Worm (Caenorhabditis elegans) whole organism, L3 larva: ENCODE results near the gene Y43B11AR.1.
A peak's percentile ranks its signal among the peaks of the same experiment; 100 is the strongest.

ENCODE experiments used
- R02D3.7 ChIP-seq: fragments of 150-350 bp; optimal IDR thresholded peaks from 2 replicates; lab custom pipeline; 2014; ENCODE audit warnings: missing biosample characterization, missing genetic modification characterization
- aly-2 ChIP-seq: fragments of 150-350 bp; optimal IDR thresholded peaks from 2 replicates; lab custom pipeline; 2014; ENCODE audit warnings: missing biosample characterization, missing genetic modification characterization
- ama-1 ChIP-seq: fragments of 150-350 bp; optimal IDR thresholded peaks from 2 replicates; lab custom pipeline; 2018
- ceh-28 ChIP-seq: fragments of 150-350 bp; optimal IDR thresholded peaks from 2 replicates; lab custom pipeline; 2014; ENCODE audit warnings: missing biosample characterization, missing genetic modification reagents, missing genetic modification characterization
- ceh-82 ChIP-seq: fragments of 150-350 bp; optimal IDR thresholded peaks from 2 replicates; lab custom pipeline; 2014; ENCODE audit warnings: missing biosample characterization, missing genetic modification characterization
- ceh-9 ChIP-seq: sonication (generic microtip); optimal IDR thresholded peaks from 2 replicates; lab custom pipeline; 2018; ENCODE audit warnings: missing biosample characterization, missing genetic modification characterization
- daf-12 ChIP-seq: fragments of 150-350 bp; optimal IDR thresholded peaks from 2 replicates; lab custom pipeline; 2014; ENCODE audit warnings: missing biosample characterization, missing genetic modification reagents, missing genetic modification characterization
- egl-27 ChIP-seq: sonication (generic microtip); optimal IDR thresholded peaks from 4 replicates; lab custom pipeline; 2017; ENCODE audit warnings: missing biosample characterization, missing genetic modification reagents, missing genetic modification characterization
- egl-5 ChIP-seq: fragments of 150-350 bp; optimal IDR thresholded peaks from 2 replicates; lab custom pipeline; 2017; ENCODE audit warnings: missing biosample characterization, missing genetic modification reagents, missing genetic modification characterization, inconsistent platforms
- elt-2 ChIP-seq: sonication (generic microtip); optimal IDR thresholded peaks from 2 replicates; lab custom pipeline; 2016; ENCODE audit warnings: missing genetic modification reagents, mild to moderate bottlenecking, missing genetic modification characterization, missing compliant biosample characterization
- elt-3 ChIP-seq, 3 experiments: fragments of 150-350 bp in 1 of 3; sonication (generic microtip) in 2 of 3; optimal IDR thresholded peaks; 2 replicates in 2 of 3; 4 replicates in 1 of 3; lab custom pipeline; 2014 to 2017; ENCODE audit warnings: missing biosample characterization in 3 of 3, missing genetic modification characterization in 3 of 3
- eor-1 ChIP-seq, 2 experiments: fragments of 150-350 bp; optimal IDR thresholded peaks; 2 replicates each; lab custom pipeline; 2014 to 2018; ENCODE audit warnings: missing biosample characterization in 2 of 2, missing genetic modification characterization in 2 of 2
- fkh-10 ChIP-seq: sonication (generic microtip); optimal IDR thresholded peaks from 2 replicates; lab custom pipeline; 2017; ENCODE audit warnings: missing biosample characterization, missing genetic modification reagents, missing genetic modification characterization
- fkh-2 ChIP-seq: fragments of 150-350 bp; optimal IDR thresholded peaks from 2 replicates; lab custom pipeline; 2014; ENCODE audit warnings: missing biosample characterization, missing genetic modification reagents, missing genetic modification characterization
- hmg-11 ChIP-seq: sonication (generic microtip); optimal IDR thresholded peaks from 2 replicates; lab custom pipeline; 2016; ENCODE audit warnings: missing genetic modification characterization, missing compliant biosample characterization
- jun-1 ChIP-seq: fragments of 150-350 bp; optimal IDR thresholded peaks from 2 replicates; lab custom pipeline; 2014; ENCODE audit warnings: missing biosample characterization, missing genetic modification reagents, missing genetic modification characterization
- lin-15B ChIP-seq: fragments of 150-350 bp; optimal IDR thresholded peaks from 2 replicates; lab custom pipeline; 2014; ENCODE audit warnings: missing biosample characterization, missing genetic modification characterization
- lin-39 ChIP-seq: fragments of 150-350 bp; optimal IDR thresholded peaks from 2 replicates; lab custom pipeline; 2018; ENCODE audit warnings: missing biosample characterization, missing genetic modification reagents, missing genetic modification characterization
- lsy-12 ChIP-seq: sonication (generic microtip); optimal IDR thresholded peaks from 2 replicates; lab custom pipeline; 2016; ENCODE audit warnings: mild to moderate bottlenecking, missing genetic modification characterization, missing compliant biosample characterization
- mdl-1 ChIP-seq: fragments of 150-350 bp; optimal IDR thresholded peaks from 2 replicates; lab custom pipeline; 2014; ENCODE audit warnings: missing biosample characterization, missing genetic modification characterization
- nfya-1 ChIP-seq: sonication (generic microtip); optimal IDR thresholded peaks from 2 replicates; lab custom pipeline; 2017; ENCODE audit warnings: missing genetic modification characterization, mild to moderate bottlenecking, missing compliant biosample characterization, antibody characterized with exemption, moderate library complexity; ENCODE audit not compliant: insufficient read depth
- nhr-23 ChIP-seq: fragments of 150-350 bp; optimal IDR thresholded peaks from 2 replicates; lab custom pipeline; 2014; ENCODE audit warnings: missing biosample characterization, missing genetic modification reagents, missing genetic modification characterization
- nhr-25 ChIP-seq: sonication (generic microtip); optimal IDR thresholded peaks from 2 replicates; lab custom pipeline; 2017; ENCODE audit warnings: missing biosample characterization, missing genetic modification characterization
- nhr-28 ChIP-seq: fragments of 150-350 bp; optimal IDR thresholded peaks from 2 replicates; lab custom pipeline; 2014; ENCODE audit warnings: missing biosample characterization, missing genetic modification characterization
- nhr-43 ChIP-seq: sonication (generic microtip); optimal IDR thresholded peaks from 2 replicates; lab custom pipeline; 2016; ENCODE audit warnings: mild to moderate bottlenecking, missing genetic modification characterization, missing compliant biosample characterization; ENCODE audit not compliant: poor library complexity, severe bottlenecking
- nhr-67 ChIP-seq: fragments of 150-350 bp; optimal IDR thresholded peaks from 2 replicates; lab custom pipeline; 2014; ENCODE audit warnings: missing biosample characterization, missing genetic modification characterization
- nhr-77 ChIP-seq: fragments of 150-350 bp; optimal IDR thresholded peaks from 2 replicates; lab custom pipeline; 2014; ENCODE audit warnings: missing biosample characterization, missing genetic modification characterization
- pha-4 ChIP-seq: fragments of 150-350 bp; optimal IDR thresholded peaks from 2 replicates; lab custom pipeline; 2014; ENCODE audit warnings: missing biosample characterization, missing genetic modification reagents, missing genetic modification characterization
- pqm-1 ChIP-seq: fragments of 150-350 bp; optimal IDR thresholded peaks from 2 replicates; lab custom pipeline; 2017; ENCODE audit warnings: missing biosample characterization, missing genetic modification characterization, inconsistent platforms
- sea-2 ChIP-seq: fragments of 150-350 bp; sonication (generic microtip); optimal IDR thresholded peaks from 4 replicates; lab custom pipeline; 2014; ENCODE audit warnings: missing biosample characterization, missing genetic modification reagents, missing genetic modification characterization
- skn-1 ChIP-seq: fragments of 150-350 bp; optimal IDR thresholded peaks from 2 replicates; lab custom pipeline; 2014; ENCODE audit warnings: missing biosample characterization, missing genetic modification characterization
- snpc-4 ChIP-seq: fragments of 150-350 bp; optimal IDR thresholded peaks from 2 replicates; lab custom pipeline; 2014; ENCODE audit warnings: missing biosample characterization, missing genetic modification characterization
- tbx-2 ChIP-seq: sonication (generic microtip); optimal IDR thresholded peaks from 2 replicates; lab custom pipeline; 2016; ENCODE audit warnings: mild to moderate bottlenecking, missing genetic modification characterization, missing compliant biosample characterization
- unc-39 ChIP-seq: sonication (generic microtip); optimal IDR thresholded peaks from 4 replicates; lab custom pipeline; 2017; ENCODE audit warnings: missing biosample characterization, missing genetic modification characterization
- unc-62 ChIP-seq: fragments of 150-350 bp; sonication (generic microtip); optimal IDR thresholded peaks from 4 replicates; lab custom pipeline; 2014; ENCODE audit warnings: missing biosample characterization, missing genetic modification reagents, missing genetic modification characterization
- ztf-11 ChIP-seq: fragments of 150-350 bp; optimal IDR thresholded peaks from 2 replicates; lab custom pipeline; 2014; ENCODE audit warnings: missing biosample characterization, missing genetic modification characterization
- ztf-4 ChIP-seq: fragments of 150-350 bp; optimal IDR thresholded peaks from 2 replicates; lab custom pipeline; 2014; ENCODE audit warnings: missing biosample characterization, missing genetic modification characterization

Y43B11AR.1 gene

DNA sequence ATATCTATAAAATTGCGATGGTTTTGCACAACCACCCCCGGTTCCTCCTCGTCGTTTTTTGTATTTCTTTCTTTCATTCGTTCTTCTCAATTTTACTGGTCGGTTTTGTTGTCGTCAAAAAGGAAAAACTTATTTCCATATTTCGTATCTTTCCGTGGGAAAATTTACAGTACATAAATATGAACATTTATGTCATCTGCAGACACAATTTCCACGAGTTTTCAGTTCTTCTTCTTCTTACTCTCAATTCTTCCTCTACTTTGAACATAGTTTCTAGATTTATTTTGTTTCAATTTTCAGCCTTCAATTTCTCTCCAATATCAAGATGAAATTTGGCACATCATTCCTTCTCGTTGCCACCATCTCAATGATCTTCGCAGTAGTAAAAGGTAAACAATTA lies at the start of gene Y43B11AR.1:
Y43B11AR.1 (plus strand) TSS at position 301 of the 400 bp plus-strand sequence.
- TF ChIP-seq lin-15B (no peak), pqm-1 (tag; lab: Kevin White, UChicago) (no peak), unc-62 (GFP tag; lab: Kevin White, UChicago) (no peak), lsy-12 (no peak), fkh-2 (tag; lab: Kevin White, UChicago) (no peak), ceh-28 (tag; lab: Kevin White, UChicago) (no peak), nhr-23 (tag; lab: Kevin White, UChicago) (no peak), egl-5 (tag; lab: Kevin White, UChicago) (no peak), ztf-11 (tag; lab: Kevin White, UChicago) (no peak), nhr-43 (tag; lab: Kevin White, UChicago) (no peak), pha-4 (tag; lab: Kevin White, UChicago) (no peak), elt-2 (tag; lab: Kevin White, UChicago) (no peak), mdl-1 (tag; lab: Kevin White, UChicago) (no peak), elt-3 (tag; optimal IDR thresholded peaks at IDR 0.05; lab: Kevin White, UChicago) (no peak), aly-2 (no peak)
- TF ChIP-seq, all 47 proteins: peak for 0

- TF ChIP-seq hmg-11 (tag; lab: Kevin White, UChicago), result no peak
- TF ChIP-seq ceh-9 (tag; lab: Kevin White, UChicago), result no peak
- no peak for TF ChIP-seq daf-12 (tag; lab: Kevin White, UChicago)
- TF ChIP-seq elt-3 (tag; optimal IDR thresholded peaks at IDR 0.05; lab: Kevin White, UChicago), result no peak
- no peak for TF ChIP-seq nfya-1 (tag; lab: Kevin White, UChicago)
- no peak for TF ChIP-seq snpc-4 (tag; lab: Kevin White, UChicago)
- no peak for TF ChIP-seq sea-2 (GFP tag; lab: Kevin White, UChicago)
- TF ChIP-seq R02D3.7, result no peak
- TF ChIP-seq fkh-10 (GFP tag; lab: Kevin White, UChicago), result no peak
- no peak for TF ChIP-seq tbx-2 (tag; lab: Kevin White, UChicago)
- TF ChIP-seq egl-5 (tag; lab: Kevin White, UChicago), result no peak
- no peak for TF ChIP-seq lin-39 (tag; lab: Kevin White, UChicago)
- no peak for TF ChIP-seq lin-15B
- TF ChIP-seq eor-1 (tag; optimal IDR thresholded peaks at IDR 0.05; lab: Kevin White, UChicago), result no peak
- TF ChIP-seq, all 47 proteins: peak for 0
These were observed 48.9 kb upstream of the Y43B11AR.1 start, which contains the start of gene C06G3.8 for ce11 chrIV:7032459-7032858. Gene C06G3.8 (minus strand): TSS chrIV:7032559.

DNA sequence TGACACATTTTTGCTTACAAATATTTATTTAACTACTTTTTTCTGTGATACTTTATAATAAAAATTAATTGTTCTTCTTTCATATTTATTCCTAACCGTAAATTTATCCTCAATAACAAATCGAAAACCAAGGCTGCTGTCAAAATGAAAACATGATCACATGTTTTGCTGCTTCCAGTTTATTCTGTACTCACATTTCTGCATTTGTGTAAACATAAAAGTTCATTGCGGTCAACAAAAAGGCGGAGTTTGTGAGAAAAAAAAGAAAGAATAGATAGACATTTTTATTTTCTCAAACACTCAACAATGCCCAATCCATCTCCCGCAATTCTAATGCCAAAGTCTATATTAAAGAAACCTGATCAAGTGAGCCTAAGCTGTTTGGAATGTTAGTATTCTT lies 45.5 kb upstream of the Y43B11AR.1 start, which contains the start of gene C06G3.3:
C06G3.3 (plus strand) TSS at position 301 of the 400 bp plus-strand sequence.
- no peak for TF ChIP-seq elt-3 (tag; optimal IDR thresholded peaks at IDR 0.05; lab: Kevin White, UChicago)
- peak; percentile 58 for TF ChIP-seq pha-4 (tag; lab: Kevin White, UChicago)

ce11 chrIV:7036790-7037189 lies 44.5 kb upstream of the Y43B11AR.1 start, which contains the start of gene ufl-1:
Gene ufl-1 (minus strand): TSS chrIV:7036859.
- TF ChIP-seq lin-15B, result no peak
- no peak for TF ChIP-seq eor-1 (tag; optimal IDR thresholded peaks at IDR 0.05; lab: Kevin White, UChicago)
- TF ChIP-seq unc-39, result no peak
- no peak for TF ChIP-seq skn-1 (tag; lab: Kevin White, UChicago)
- TF ChIP-seq hmg-11 (tag; lab: Kevin White, UChicago), result no peak
- no peak for TF ChIP-seq snpc-4 (tag; lab: Kevin White, UChicago)
- no peak for TF ChIP-seq jun-1 (tag; lab: Kevin White, UChicago)
- TF ChIP-seq aly-2, result no peak
- no peak for TF ChIP-seq lin-39 (tag; lab: Kevin White, UChicago)
- TF ChIP-seq nhr-77 (tag; lab: Kevin White, UChicago), result no peak
- TF ChIP-seq ztf-4, result no peak

- peak; percentile 68 for TF ChIP-seq lsy-12
- peak; percentile 87 for TF ChIP-seq skn-1 (tag; lab: Kevin White, UChicago)
- peak; percentile 89 for TF ChIP-seq lin-15B
- no peak for TF ChIP-seq fkh-2 (tag; lab: Kevin White, UChicago)
- peak; percentile 91 for TF ChIP-seq hmg-11 (tag; lab: Kevin White, UChicago)
- peak; percentile 80 for TF ChIP-seq nhr-25
- TF ChIP-seq jun-1 (tag; lab: Kevin White, UChicago), result peak; percentile 27
- no peak for TF ChIP-seq nhr-67
- TF ChIP-seq nhr-23 (tag; lab: Kevin White, UChicago), result peak; percentile 85
- TF ChIP-seq elt-2 (tag; lab: Kevin White, UChicago), result peak; percentile 47
- TF ChIP-seq pqm-1 (tag; lab: Kevin White, UChicago), result peak; percentile 36
- no peak for TF ChIP-seq egl-27 (tag; lab: Kevin White, UChicago)
- peak; percentile 88 for TF ChIP-seq nfya-1 (tag; lab: Kevin White, UChicago)
- TF ChIP-seq snpc-4 (tag; lab: Kevin White, UChicago), result peak; percentile 83
- no peak for TF ChIP-seq nhr-28 (tag; lab: Kevin White, UChicago)
- TF ChIP-seq R02D3.7, result peak; percentile 58
- TF ChIP-seq ama-1 (lab: Kevin White, UChicago), result no peak
- TF ChIP-seq fkh-10 (GFP tag; lab: Kevin White, UChicago), result peak; percentile 38
- peak; percentile 30 for TF ChIP-seq tbx-2 (tag; lab: Kevin White, UChicago)
- no peak for TF ChIP-seq sea-2 (GFP tag; lab: Kevin White, UChicago)
- no peak for TF ChIP-seq ztf-11 (tag; lab: Kevin White, UChicago)
- TF ChIP-seq ceh-82 (tag; lab: Kevin White, UChicago), result peak; percentile 30
- peak; percentile 79 for TF ChIP-seq egl-5 (tag; lab: Kevin White, UChicago)
- TF ChIP-seq ceh-28 (tag; lab: Kevin White, UChicago), result peak; percentile 39
- TF ChIP-seq lin-39 (tag; lab: Kevin White, UChicago), result peak; percentile 32
- TF ChIP-seq nhr-43 (tag; lab: Kevin White, UChicago), result peak; percentile 79
- TF ChIP-seq pha-4 (tag; lab: Kevin White, UChicago), result peak; percentile 93
These were observed 41.6 kb upstream of the Y43B11AR.1 start, which contains the start of the genes cogc-2 and klp-18 for ce11 chrIV:7039476-7040261. Gene cogc-2 (minus strand): TSS chrIV:7039580. Gene klp-18 (plus strand): TSS chrIV:7040211.
